Worm (Caenorhabditis elegans): ENCODE data around the gene flp-25.

flp-25 gene

ce11 chrIII:9334174-9334573 is 27.2 kb upstream of the flp-25 start, which contains the start of gene elo-4:
Gene elo-4, minus strand, starts transcription at chrIII:9334274.
- no peak for TF ChIP-seq aly-2 (tag; optimal IDR thresholded peaks at IDR 0.05)
- no peak for TF ChIP-seq nhr-237 (tag; optimal IDR thresholded peaks at IDR 0.05)
- TF ChIP-seq jun-1 (tag; optimal IDR thresholded peaks at IDR 0.05) = no peak
- no peak for TF ChIP-seq ZK546.5 (tag; optimal IDR thresholded peaks at IDR 0.05)
- TF ChIP-seq zag-1 (tag; optimal IDR thresholded peaks at IDR 0.05) = no peak
- no peak for TF ChIP-seq nhr-28 (tag; optimal IDR thresholded peaks at IDR 0.05)
- no peak for TF ChIP-seq fkh-10 (GFP tag; optimal IDR thresholded peaks at IDR 0.05)
- no peak for TF ChIP-seq pqm-1 (tag; optimal IDR thresholded peaks at IDR 0.05)
- no peak for TF ChIP-seq elt-3 (tag; optimal IDR thresholded peaks at IDR 0.05)
- TF ChIP-seq hmg-11 (tag; optimal IDR thresholded peaks at IDR 0.05) = no peak
- TF ChIP-seq ama-1 (optimal IDR thresholded peaks at IDR 0.05) = no peak
- TF ChIP-seq fos-1 (tag; optimal IDR thresholded peaks at IDR 0.05) = no peak
- TF ChIP-seq nfya-1 (tag; optimal IDR thresholded peaks at IDR 0.05; ENCODE audit: insufficient read depth) = no peak
- no peak for TF ChIP-seq egl-27 (tag; optimal IDR thresholded peaks at IDR 0.05)
- no peak for TF ChIP-seq elt-1 (tag; optimal IDR thresholded peaks at IDR 0.05)
- TF ChIP-seq nhr-12 (tag; optimal IDR thresholded peaks at IDR 0.05) = no peak
- no peak for TF ChIP-seq fkh-2 (tag; optimal IDR thresholded peaks at IDR 0.05)

- TF ChIP-seq nhr-23 (tag; optimal IDR thresholded peaks at IDR 0.05) (peak; percentile 26), nhr-67 (tag; optimal IDR thresholded peaks at IDR 0.05) (no peak)
These were observed 26.3 kb upstream of the flp-25 start for ce11 chrIII:9335076-9335475.

- TF ChIP-seq nhr-43 (tag; optimal IDR thresholded peaks at IDR 0.05; ENCODE audit: poor library complexity, severe bottlenecking) (no peak), hmg-11 (tag; optimal IDR thresholded peaks at IDR 0.05) (no peak)
These were observed 24.5 kb upstream of the flp-25 start for ce11 chrIII:9336807-9337206.

ce11 chrIII:9337968-9338367 is 23.4 kb upstream of the flp-25 start:
- TF ChIP-seq ZK546.5 (tag; optimal IDR thresholded peaks at IDR 0.05) (no peak), hmg-11 (tag; optimal IDR thresholded peaks at IDR 0.05) (no peak), elt-1 (tag; optimal IDR thresholded peaks at IDR 0.05) (no peak), ztf-4 (tag; optimal IDR thresholded peaks at IDR 0.05) (no peak), zag-1 (tag; optimal IDR thresholded peaks at IDR 0.05) (no peak), nhr-43 (tag; optimal IDR thresholded peaks at IDR 0.05; ENCODE audit: poor library complexity, severe bottlenecking) (no peak), nhr-28 (tag; optimal IDR thresholded peaks at IDR 0.05) (no peak), nhr-76 (tag; optimal IDR thresholded peaks at IDR 0.05) (no peak), mdl-1 (tag; optimal IDR thresholded peaks at IDR 0.05) (no peak), ceh-28 (tag; optimal IDR thresholded peaks at IDR 0.05) (no peak), fos-1 (tag; optimal IDR thresholded peaks at IDR 0.05) (no peak), eor-1 (tag; optimal IDR thresholded peaks at IDR 0.05) (no peak), sea-2 (GFP tag; optimal IDR thresholded peaks at IDR 0.05) (no peak), ceh-9 (tag; optimal IDR thresholded peaks at IDR 0.05) (no peak), R02D3.7 (tag; optimal IDR thresholded peaks at IDR 0.05) (no peak), nhr-237 (tag; optimal IDR thresholded peaks at IDR 0.05) (no peak), nhr-77 (tag; optimal IDR thresholded peaks at IDR 0.05) (no peak), pqm-1 (tag; optimal IDR thresholded peaks at IDR 0.05) (no peak), unc-39 (tag; optimal IDR thresholded peaks at IDR 0.05) (no peak), nfya-1 (tag; optimal IDR thresholded peaks at IDR 0.05; ENCODE audit: insufficient read depth) (no peak)

ce11 chrIII:9340025-9340424 is 21.3 kb upstream of the flp-25 start:
- TF ChIP-seq daf-12 (tag; optimal IDR thresholded peaks at IDR 0.05) = no peak
- TF ChIP-seq tbx-2 (tag; optimal IDR thresholded peaks at IDR 0.05) = no peak
- no peak for TF ChIP-seq fos-1 (tag; optimal IDR thresholded peaks at IDR 0.05)
- no peak for TF ChIP-seq lin-15B (tag; optimal IDR thresholded peaks at IDR 0.05)
- no peak for TF ChIP-seq snpc-4 (tag; optimal IDR thresholded peaks at IDR 0.05)
- no peak for TF ChIP-seq nhr-25 (tag; optimal IDR thresholded peaks at IDR 0.05)
- no peak for TF ChIP-seq pha-4 (tag; optimal IDR thresholded peaks at IDR 0.05)
- no peak for TF ChIP-seq eor-1 (tag; optimal IDR thresholded peaks at IDR 0.05)
- no peak for TF ChIP-seq aly-2 (tag; optimal IDR thresholded peaks at IDR 0.05)
- no peak for TF ChIP-seq fkh-10 (GFP tag; optimal IDR thresholded peaks at IDR 0.05)
- TF ChIP-seq mdl-1 (tag; optimal IDR thresholded peaks at IDR 0.05) = no peak
- TF ChIP-seq nhr-76 (tag; optimal IDR thresholded peaks at IDR 0.05) = no peak
- TF ChIP-seq ztf-4 (tag; optimal IDR thresholded peaks at IDR 0.05) = no peak
- no peak for TF ChIP-seq nhr-23 (tag; optimal IDR thresholded peaks at IDR 0.05)
- no peak for TF ChIP-seq zag-1 (tag; optimal IDR thresholded peaks at IDR 0.05)
- no peak for TF ChIP-seq R02D3.7 (tag; optimal IDR thresholded peaks at IDR 0.05)
- no peak for TF ChIP-seq elt-3 (tag; optimal IDR thresholded peaks at IDR 0.05)
- no peak for TF ChIP-seq mml-1 (tag; optimal IDR thresholded peaks at IDR 0.05)
- TF ChIP-seq ceh-16 (tag; optimal IDR thresholded peaks at IDR 0.05) = no peak
- TF ChIP-seq hmg-11 (tag; optimal IDR thresholded peaks at IDR 0.05) = no peak

Measured in whole organism, L3 larva.